Worm (Caenorhabditis elegans) whole organism, midembryonic: ENCODE results near the gene F36H12.10.
"Not testable (repeated sequence)": the region's sequence is repeated elsewhere in the genome, so short reads cannot be mapped to it uniquely, and the experiment has no call there.

Experiments used
- T22C8.4 ChIP-seq: fragments of 200-800 bp; sonication (Bioruptor generic); IDR thresholded peaks from 2 replicates; pipeline ENCODE4 v1.3.6; 2022; ENCODE audit warnings: missing genetic modification characterization, missing compliant biosample characterization
- cog-1 ChIP-seq: sonication (generic microtip); optimal IDR thresholded peaks from 2 replicates; lab custom pipeline; 2016; ENCODE audit warnings: missing genetic modification characterization, missing compliant biosample characterization
- flt-1 ChIP-seq: fragments of 200-800 bp; sonication (Bioruptor generic); IDR thresholded peaks from 2 replicates; pipeline ENCODE4 v1.3.6; 2022; ENCODE audit warnings: missing genetic modification characterization, missing compliant biosample characterization
- klf-2 ChIP-seq: fragments of 200-800 bp; sonication (Bioruptor generic); conservative IDR thresholded peaks from 2 replicates; pipeline ENCODE4 v1.3.6; 2022; ENCODE audit warnings: missing genetic modification reagents, missing genetic modification characterization, missing compliant biosample characterization
- med-1 ChIP-seq: sonication (generic microtip); optimal IDR thresholded peaks from 2 replicates; lab custom pipeline; 2017; ENCODE audit warnings: missing genetic modification characterization, mild to moderate bottlenecking, missing compliant biosample characterization, antibody characterized with exemption, missing genetic modification reagents; ENCODE audit not compliant: insufficient read depth
- ref-1 ChIP-seq: fragments of 200-800 bp; sonication (Bioruptor generic); conservative IDR thresholded peaks from 2 replicates; pipeline ENCODE4 v1.3.6; 2022; ENCODE audit warnings: missing genetic modification reagents, missing genetic modification characterization, missing compliant biosample characterization
- tab-1 ChIP-seq: fragments of 200-800 bp; sonication (Bioruptor generic); IDR thresholded peaks from 2 replicates; pipeline ENCODE4 v1.3.6; 2022; ENCODE audit warnings: missing genetic modification characterization, missing compliant biosample characterization
- ztf-23 ChIP-seq: fragments of 200-800 bp; sonication (Bioruptor generic); IDR thresholded peaks from 2 replicates; pipeline ENCODE4 v1.3.6; 2022; ENCODE audit warnings: missing genetic modification reagents, missing genetic modification characterization, missing compliant biosample characterization
- ztf-29 ChIP-seq: fragments of 200-800 bp; sonication (Bioruptor generic); IDR thresholded peaks from 2 replicates; pipeline ENCODE4 v1.3.6; 2022; ENCODE audit warnings: missing genetic modification reagents, missing genetic modification characterization, missing compliant biosample characterization

F36H12.10 gene

DNA sequence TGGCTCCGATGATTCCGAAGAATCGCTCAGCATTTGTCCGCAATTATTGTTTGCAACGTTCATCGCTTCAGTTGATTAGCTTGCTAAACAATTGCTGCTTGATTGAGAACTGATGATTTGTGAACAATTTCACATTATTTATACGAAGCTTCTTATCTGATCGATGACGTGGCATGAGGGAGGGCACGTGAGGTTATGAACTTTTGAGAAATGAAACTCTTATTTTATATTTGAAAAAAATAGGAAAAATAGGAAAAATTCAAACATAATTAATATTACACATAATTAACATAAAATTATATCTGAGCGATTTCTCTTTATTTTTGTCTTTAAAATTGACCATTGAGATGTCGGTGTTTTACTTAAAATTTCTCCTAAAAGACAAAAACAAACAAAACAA lies at the start of gene F36H12.10:
F36H12.10 (minus strand) TSS at position 101 of the 400 bp plus-strand sequence.
- TF ChIP-seq med-1; klf-2 (GFP tag; lab: Robert Waterston, UW); flt-1 (GFP tag; lab: Robert Waterston, UW): not testable (repeated sequence)

DNA sequence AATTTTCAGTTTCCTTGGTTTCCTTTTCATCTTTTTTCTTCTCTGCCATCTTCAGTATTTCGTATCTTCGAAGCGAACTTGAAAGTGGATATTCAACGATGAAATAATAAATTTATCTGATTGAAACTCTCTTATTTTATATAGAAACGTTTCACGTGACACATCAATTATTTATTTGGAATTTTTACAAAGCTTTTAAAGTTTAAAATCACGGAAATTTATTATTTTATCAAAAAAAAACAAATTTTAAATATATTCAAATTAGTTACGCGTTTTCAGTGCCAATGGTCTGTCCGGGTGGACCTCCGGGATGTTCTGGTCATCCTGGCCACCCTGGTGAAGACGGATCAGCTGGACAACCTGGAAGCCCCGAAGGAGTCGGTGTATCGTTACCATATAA lies 48.5 kb upstream of the F36H12.10 start, which contains the start of gene ZK354.7:
ZK354.7 (minus strand) TSS at position 101 of the 400 bp plus-strand sequence.
- no peak for TF ChIP-seq ztf-29 (GFP tag; lab: Robert Waterston, UW)
- no peak for TF ChIP-seq med-1
- TF ChIP-seq cog-1 (tag; lab: Kevin White, UChicago) = no peak

DNA sequence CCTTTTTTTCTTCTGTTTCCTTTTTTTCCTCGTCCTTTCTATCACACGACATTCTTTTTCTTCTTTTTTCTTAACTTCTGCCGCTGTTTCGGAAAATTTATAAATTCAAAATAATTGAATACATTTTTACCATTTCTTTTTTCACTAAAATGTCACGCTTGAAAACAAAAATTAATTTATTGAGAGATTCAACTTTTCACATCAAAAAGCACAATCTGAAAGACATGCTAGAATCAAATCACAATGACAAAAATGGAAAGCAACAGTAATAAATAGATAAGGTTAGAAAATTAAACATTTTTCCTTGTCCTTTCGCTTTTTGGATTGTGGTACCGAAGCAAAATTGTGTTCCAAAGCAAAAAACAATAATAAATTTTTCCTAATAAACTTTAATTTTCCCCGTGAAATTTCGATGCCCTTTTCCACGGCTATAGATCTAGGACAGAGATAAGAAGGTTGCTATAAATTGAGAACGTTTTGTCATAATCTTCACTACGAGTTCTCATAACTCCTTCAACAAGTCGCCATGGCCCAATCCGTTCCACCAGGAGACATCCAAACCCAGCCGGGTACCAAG lies 42.9 kb upstream of the F36H12.10 start, which contains the start of the genes ZK354.6 and msp-113:
ZK354.6 (minus strand) TSS at position 101 of the 577 bp plus-strand sequence.
msp-113 (plus strand) TSS at position 527 of the 577 bp plus-strand sequence.
- TF ChIP-seq ztf-23 (GFP tag; lab: Robert Waterston, UW) (no peak), ztf-29 (GFP tag; lab: Robert Waterston, UW) (no peak), T22C8.4 (no peak), med-1 (no peak), tab-1 (no peak), ref-1 (GFP tag; lab: Robert Waterston, UW) (no peak), cog-1 (tag; lab: Kevin White, UChicago) (no peak), flt-1 (GFP tag; lab: Robert Waterston, UW) (no peak), klf-2 (GFP tag; lab: Robert Waterston, UW) (no peak)

DNA sequence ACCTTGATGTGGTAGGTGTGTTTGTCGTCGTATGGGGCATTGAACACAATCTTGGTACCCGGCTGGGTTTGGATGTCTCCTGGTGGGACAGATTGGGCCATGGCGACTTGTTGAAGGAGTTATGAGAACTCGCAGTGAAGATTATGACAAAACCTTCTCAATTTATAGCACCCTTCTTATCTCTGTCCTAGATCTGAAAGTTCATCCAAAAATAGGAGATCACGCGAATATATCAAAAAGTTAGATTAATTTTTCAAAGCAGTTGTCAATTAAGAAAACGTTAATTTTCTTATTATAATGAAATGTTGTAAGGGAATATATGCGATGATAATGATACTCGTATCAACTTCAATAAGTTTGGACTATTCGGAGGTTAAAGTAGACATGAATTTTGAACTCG lies 40.7 kb upstream of the F36H12.10 start, which contains the start of gene msp-51:
msp-51 (minus strand) TSS at position 101 of the 400 bp plus-strand sequence.
- not testable (repeated sequence) for TF ChIP-seq ref-1 (GFP tag; lab: Robert Waterston, UW); klf-2 (GFP tag; lab: Robert Waterston, UW); cog-1 (tag; lab: Kevin White, UChicago)

DNA sequence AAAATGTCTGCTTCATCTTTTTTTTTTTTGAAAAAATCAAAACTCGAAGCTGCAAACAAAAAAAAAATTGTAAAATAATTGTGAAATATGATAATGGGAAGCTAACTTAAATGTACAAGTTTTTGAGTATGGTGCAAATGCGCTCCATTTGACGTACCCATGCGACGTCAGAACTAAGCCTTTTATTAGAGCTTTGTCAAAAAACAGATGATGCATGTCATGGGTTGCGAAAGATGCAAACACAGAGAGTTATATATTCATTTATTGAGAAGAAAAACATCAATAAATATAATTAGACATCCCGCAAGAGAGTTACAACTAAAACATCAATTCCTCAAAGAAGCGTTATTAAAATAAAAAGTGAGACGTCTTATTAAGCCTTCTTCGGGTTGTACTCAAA lies 39.9 kb upstream of the F36H12.10 start:
- TF ChIP-seq med-1 = no peak
- TF ChIP-seq ztf-29 (GFP tag; lab: Robert Waterston, UW) = no peak
- TF ChIP-seq flt-1 (GFP tag; lab: Robert Waterston, UW) = no peak
- no peak for TF ChIP-seq ztf-23 (GFP tag; lab: Robert Waterston, UW)
- TF ChIP-seq klf-2 (GFP tag; lab: Robert Waterston, UW) = no peak
- no peak for TF ChIP-seq T22C8.4
- TF ChIP-seq tab-1 = no peak
- TF ChIP-seq cog-1 (tag; lab: Kevin White, UChicago) = no peak
- no peak for TF ChIP-seq ref-1 (GFP tag; lab: Robert Waterston, UW)

DNA sequence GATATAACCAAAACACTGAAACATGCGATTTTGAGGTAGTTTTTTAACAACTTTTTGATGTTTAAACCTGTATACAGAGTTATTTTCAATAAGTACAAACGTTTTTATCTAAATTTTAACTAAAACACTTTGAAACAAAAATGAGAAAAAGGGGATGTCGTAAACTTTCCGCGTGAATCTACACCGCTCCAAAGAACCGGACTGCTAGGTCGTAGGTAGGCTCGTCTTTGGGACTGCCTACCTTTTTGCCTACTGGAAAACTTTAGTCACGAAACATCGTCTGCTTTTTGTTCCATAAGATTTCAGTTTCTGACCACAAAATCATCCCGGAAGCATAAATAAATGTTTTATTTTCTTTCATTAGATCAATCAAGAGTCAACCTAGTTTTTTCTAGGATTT lies 36.6 kb upstream of the F36H12.10 start:
- TF ChIP-seq ztf-23 (GFP tag; lab: Robert Waterston, UW) = no peak
- TF ChIP-seq cog-1 (tag; lab: Kevin White, UChicago) = no peak
- no peak for TF ChIP-seq med-1
- TF ChIP-seq klf-2 (GFP tag; lab: Robert Waterston, UW) = no peak
- no peak for TF ChIP-seq T22C8.4
- no peak for TF ChIP-seq ztf-29 (GFP tag; lab: Robert Waterston, UW)
- TF ChIP-seq ref-1 (GFP tag; lab: Robert Waterston, UW) = no peak
- TF ChIP-seq tab-1 = no peak

DNA sequence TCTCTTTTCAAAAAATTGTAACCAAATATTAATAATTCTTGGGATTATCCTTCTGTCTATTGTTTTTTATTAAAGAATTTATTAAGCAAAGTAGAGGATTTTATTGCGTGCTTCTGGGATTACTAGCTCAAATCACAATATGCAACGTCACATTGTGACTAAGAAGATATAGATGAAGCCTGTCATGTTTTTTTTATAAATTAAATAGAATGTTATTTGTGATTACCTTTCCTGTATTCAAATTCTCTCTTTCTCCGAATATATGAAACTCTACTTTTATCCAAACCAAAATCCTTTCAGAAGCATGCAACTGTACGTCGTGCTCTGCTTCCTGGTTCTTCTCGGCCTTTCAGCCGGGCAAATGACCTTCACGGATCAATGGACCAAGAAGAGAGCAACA lies 36.0 kb upstream of the F36H12.10 start, which contains the start of gene nlp-47:
nlp-47 (plus strand) TSS at position 301 of the 400 bp plus-strand sequence.
- no peak for TF ChIP-seq ref-1 (GFP tag; lab: Robert Waterston, UW)
- no peak for TF ChIP-seq ztf-29 (GFP tag; lab: Robert Waterston, UW)
- no peak for TF ChIP-seq flt-1 (GFP tag; lab: Robert Waterston, UW)
- no peak for TF ChIP-seq cog-1 (tag; lab: Kevin White, UChicago)
- no peak for TF ChIP-seq klf-2 (GFP tag; lab: Robert Waterston, UW)
- no peak for TF ChIP-seq med-1
- TF ChIP-seq tab-1 = no peak
- no peak for TF ChIP-seq T22C8.4
- TF ChIP-seq ztf-23 (GFP tag; lab: Robert Waterston, UW) = no peak

DNA sequence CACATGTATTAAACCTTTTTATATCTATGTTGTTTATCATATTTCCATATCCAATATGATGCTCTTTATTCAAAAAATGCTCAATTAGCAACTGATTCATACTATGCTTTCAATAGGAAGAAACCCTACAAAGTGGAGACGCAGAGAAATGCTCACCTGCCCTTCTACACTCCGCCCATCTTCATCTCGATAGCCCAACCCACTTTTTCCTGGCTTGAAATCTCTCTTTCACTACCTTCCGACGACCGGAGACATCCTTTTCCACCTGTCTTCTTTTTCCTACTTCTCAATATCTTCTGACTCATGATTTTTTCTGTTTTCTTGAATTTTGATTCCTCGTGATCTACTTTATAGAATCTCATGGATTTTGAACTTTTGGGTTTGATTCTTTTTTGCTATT lies 34.4 kb upstream of the F36H12.10 start:
- no peak for TF ChIP-seq cog-1 (tag; lab: Kevin White, UChicago)
- TF ChIP-seq ztf-29 (GFP tag; lab: Robert Waterston, UW) = no peak
- TF ChIP-seq tab-1 = no peak
- no peak for TF ChIP-seq T22C8.4
- TF ChIP-seq ztf-23 (GFP tag; lab: Robert Waterston, UW) = no peak
- TF ChIP-seq ref-1 (GFP tag; lab: Robert Waterston, UW) = no peak
- TF ChIP-seq med-1 = no peak
- no peak for TF ChIP-seq klf-2 (GFP tag; lab: Robert Waterston, UW)
- no peak for TF ChIP-seq flt-1 (GFP tag; lab: Robert Waterston, UW)

DNA sequence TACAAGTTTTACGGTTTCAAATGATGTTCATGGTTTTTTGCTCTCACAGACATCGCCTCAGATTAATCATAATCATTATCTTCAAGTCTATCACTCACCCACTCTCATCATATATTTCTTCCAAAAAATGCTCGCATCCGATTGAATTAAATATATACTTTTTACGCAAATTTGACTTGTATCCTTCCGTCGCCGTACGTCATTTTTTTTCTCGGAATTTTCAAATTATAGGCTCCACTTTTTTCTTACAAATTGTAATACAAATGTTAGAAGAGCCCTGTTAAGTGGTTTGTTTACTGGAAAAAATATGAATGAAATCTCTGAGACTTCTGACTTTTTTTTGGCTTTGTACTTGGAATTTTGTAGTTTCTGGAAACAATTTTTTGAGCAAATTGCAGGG lies 32.6 kb upstream of the F36H12.10 start:
- TF ChIP-seq klf-2 (GFP tag; lab: Robert Waterston, UW) (no peak), tab-1 (no peak), flt-1 (GFP tag; lab: Robert Waterston, UW) (no peak), ztf-23 (GFP tag; lab: Robert Waterston, UW) (no peak), ref-1 (GFP tag; lab: Robert Waterston, UW) (no peak), cog-1 (tag; lab: Kevin White, UChicago) (no peak), T22C8.4 (no peak), ztf-29 (GFP tag; lab: Robert Waterston, UW) (no peak), med-1 (no peak)

DNA sequence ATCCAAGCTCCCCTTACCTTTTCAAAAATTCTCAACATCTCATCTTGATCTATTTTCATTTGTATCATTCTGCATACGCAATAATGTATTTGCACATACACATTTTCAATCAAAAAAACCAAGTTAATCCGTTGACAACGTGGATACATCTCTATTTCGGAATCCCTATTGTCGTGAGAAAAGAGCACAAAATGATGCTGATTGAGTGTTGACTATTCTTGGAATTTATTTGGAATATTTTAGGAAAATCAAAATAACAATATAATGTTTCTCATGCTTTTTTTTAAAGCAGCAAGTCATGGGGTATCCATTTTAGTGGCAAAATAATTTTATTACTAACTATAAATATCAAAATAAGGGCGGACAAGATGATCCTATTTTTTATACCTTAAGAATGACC lies 26.9 kb upstream of the F36H12.10 start:
- TF ChIP-seq ztf-29 (GFP tag; lab: Robert Waterston, UW) (no peak), flt-1 (GFP tag; lab: Robert Waterston, UW) (no peak), ztf-23 (GFP tag; lab: Robert Waterston, UW) (no peak), tab-1 (no peak), klf-2 (GFP tag; lab: Robert Waterston, UW) (no peak), T22C8.4 (no peak), med-1 (no peak)
